Fruit fly (Drosophila melanogaster): Measurements from ENCODE around the gene CG5715.
A peak's percentile ranks its signal among the peaks of the same experiment; 100 is the strongest.

CG5715 gene

DNA sequence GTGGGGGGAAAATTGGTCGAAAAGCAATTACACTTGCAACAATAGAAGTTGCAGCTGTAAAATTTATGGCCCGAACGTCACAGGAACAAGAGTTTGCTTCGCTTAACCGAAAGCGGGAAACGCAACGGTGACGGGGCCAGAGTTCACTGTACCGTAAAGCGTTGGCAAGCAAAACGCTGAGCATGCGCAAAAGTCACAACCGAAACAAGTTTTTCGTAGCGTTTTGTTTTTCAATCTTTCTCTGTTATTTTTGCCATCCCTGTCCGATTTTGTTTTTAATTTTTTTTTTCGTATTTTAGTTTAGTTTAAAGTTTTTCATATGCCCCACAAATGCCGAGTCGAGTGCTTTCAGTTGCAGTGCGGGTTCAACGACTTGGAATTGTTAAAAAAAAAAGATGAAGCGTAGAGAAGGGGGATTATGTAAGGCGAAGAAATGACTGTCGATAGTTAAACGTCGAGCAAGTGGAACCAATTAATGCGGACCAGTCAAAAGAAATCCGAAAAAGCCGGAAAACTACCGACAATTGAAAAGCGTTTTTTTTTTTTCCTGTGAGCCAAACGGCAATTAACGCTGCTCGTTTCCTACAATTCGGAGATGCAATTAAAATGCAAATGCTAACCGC lies 26.5 kb downstream of the CG5715 start:
- no peak for TF ChIP-seq CG10348 (GFP tag; IDR thresholded peaks at IDR 0.05)
- no peak for TF ChIP-seq CG8159 (tag; optimal IDR thresholded peaks at IDR 0.05)
- TF ChIP-seq gl (tag; optimal IDR thresholded peaks at IDR 0.05): no peak
- no peak for TF ChIP-seq Snoo (tag; optimal IDR thresholded peaks at IDR 0.05)
- TF ChIP-seq CG13204 (GFP tag; optimal IDR thresholded peaks at IDR 0.05): no peak
- TF ChIP-seq EcR (GFP tag; optimal IDR thresholded peaks at IDR 0.05): peak; percentile 82

DNA sequence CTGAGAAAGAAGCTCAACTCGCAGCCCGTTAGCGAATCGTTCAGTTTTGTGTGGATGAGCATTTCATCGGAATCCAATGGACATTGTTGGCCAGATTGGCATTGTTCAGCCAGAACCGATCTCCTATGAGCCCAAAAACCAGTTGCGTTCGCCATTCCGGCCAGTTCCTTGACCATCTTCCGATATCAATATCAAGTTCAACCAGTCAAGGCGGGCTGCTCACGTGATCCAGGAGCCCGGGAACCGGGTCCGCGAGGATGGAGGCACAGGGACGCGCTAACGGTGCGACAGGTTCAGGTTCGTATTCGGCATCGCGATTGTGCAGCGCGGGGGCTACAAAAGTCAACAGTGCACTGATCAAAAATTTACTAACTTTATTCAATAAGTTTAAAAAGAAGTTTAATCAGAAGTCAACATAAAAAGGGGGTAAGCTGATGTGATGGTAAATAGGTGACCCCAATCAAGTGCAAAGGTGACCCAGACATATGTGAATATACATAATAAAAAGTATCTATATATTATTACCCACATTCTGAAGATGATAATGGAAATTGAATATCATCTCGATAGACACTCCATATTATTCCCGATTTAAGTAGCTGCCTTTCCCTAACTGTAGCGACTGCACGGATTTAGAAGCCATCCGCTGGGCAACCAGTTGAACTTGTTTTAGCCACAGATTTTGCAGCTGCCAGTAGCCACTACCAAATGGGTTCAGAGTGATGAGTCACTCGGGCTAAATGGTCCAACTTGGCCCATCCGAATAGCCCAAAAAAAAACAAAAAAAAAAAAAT lies 27.2 kb downstream of the CG5715 start:
- TF ChIP-seq EcR (GFP tag; optimal IDR thresholded peaks at IDR 0.05): peak; percentile 97
- peak; percentile 88 for TF ChIP-seq Pif1B (GFP tag; optimal IDR thresholded peaks at IDR 0.05)
- no peak; the same call in none of the 2 replicates for TF ChIP-seq Ets98B (GFP tag; IDR thresholded peaks at IDR 0.05)
- peak; percentile 84 for TF ChIP-seq CG13204 (GFP tag; optimal IDR thresholded peaks at IDR 0.05)
- TF ChIP-seq CG4496 (GFP tag; IDR thresholded peaks at IDR 0.05): peak; percentile 71
- TF ChIP-seq CG9948 (tag; optimal IDR thresholded peaks at IDR 0.05): peak; percentile 88
- TF ChIP-seq gl (tag; optimal IDR thresholded peaks at IDR 0.05): peak; percentile 68
- TF ChIP-seq CG10348 (GFP tag; IDR thresholded peaks at IDR 0.05): no peak
- peak; percentile 66 for TF ChIP-seq D1 (tag; optimal IDR thresholded peaks at IDR 0.05)
- TF ChIP-seq CG8301 (tag; optimal IDR thresholded peaks at IDR 0.05): peak; percentile 83
- TF ChIP-seq CG32121 (GFP tag; IDR thresholded peaks at IDR 0.05): peak; percentile 51
- TF ChIP-seq Pif1A (GFP tag; optimal IDR thresholded peaks at IDR 0.05): peak; percentile 86
- TF ChIP-seq Snoo (tag; optimal IDR thresholded peaks at IDR 0.05): peak; percentile 80
- TF ChIP-seq CG12605 (GFP tag; IDR thresholded peaks at IDR 0.05): peak; percentile 60
- TF ChIP-seq CG34367 (tag; optimal IDR thresholded peaks at IDR 0.05): peak; percentile 85
- TF ChIP-seq CG15710 (tag; optimal IDR thresholded peaks at IDR 0.05): peak; percentile 93
- peak; percentile 40; the same call in 1 of the 2 replicates for TF ChIP-seq rn (GFP tag; IDR thresholded peaks at IDR 0.05)
- TF ChIP-seq CG14655 (GFP tag; optimal IDR thresholded peaks at IDR 0.05): peak; percentile 91
- TF ChIP-seq fd96Ca (GFP tag; IDR thresholded peaks at IDR 0.05): peak; percentile 83
- TF ChIP-seq CG8159 (tag; optimal IDR thresholded peaks at IDR 0.05): peak; percentile 93
- TF ChIP-seq CG17806 (tag; optimal IDR thresholded peaks at IDR 0.05): peak; percentile 85

DNA sequence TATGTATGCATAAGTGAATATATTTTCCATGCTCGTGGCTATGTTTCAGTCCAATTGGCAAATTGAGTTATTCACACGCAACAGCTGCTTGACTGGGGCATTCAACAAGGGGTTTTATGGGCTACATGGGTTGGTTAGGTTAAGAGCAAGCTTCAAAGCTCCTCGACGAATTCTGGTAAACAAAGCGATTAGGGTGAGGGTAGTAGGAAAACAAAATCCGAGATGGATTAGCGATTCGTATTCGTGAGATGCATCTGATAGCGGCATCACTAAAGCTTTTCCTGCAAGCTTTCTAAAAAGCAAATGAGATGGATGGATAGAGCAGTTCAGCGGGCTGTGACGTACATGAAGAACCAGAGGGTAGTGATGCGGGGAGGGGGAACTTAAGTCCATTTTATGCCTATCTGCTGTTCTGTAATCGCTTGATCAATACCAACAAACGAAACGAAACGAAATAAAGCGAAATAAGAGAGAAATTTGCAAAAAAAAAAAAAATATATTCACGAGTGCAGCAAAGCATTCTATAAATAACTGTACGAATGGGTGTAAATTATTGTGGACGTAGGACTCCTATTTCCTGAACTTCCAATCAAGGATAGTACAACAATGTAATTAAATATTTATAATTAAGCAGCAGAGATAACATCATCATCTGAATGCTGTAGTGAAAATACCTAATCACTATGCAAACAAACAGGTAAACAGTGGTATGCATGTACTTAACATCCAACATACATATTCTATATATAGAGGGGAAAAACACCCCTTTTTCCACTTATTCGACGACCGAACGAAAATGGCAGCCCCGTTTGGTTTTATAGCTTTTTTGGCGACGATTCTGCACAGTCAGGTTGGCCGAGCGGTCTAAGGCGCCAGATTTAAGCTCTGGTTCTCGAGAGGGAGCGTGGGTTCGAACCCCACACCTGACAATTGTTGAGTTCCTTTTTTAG lies 29.5 kb downstream of the CG5715 start:
- TF ChIP-seq CG12605 (GFP tag; IDR thresholded peaks at IDR 0.05): no peak
- TF ChIP-seq Ets98B (GFP tag; IDR thresholded peaks at IDR 0.05): no peak
- TF ChIP-seq CG10348 (GFP tag; IDR thresholded peaks at IDR 0.05): no peak
- no peak for TF ChIP-seq gl (tag; optimal IDR thresholded peaks at IDR 0.05)
- TF ChIP-seq Pif1B (GFP tag; optimal IDR thresholded peaks at IDR 0.05): peak; percentile 3
- 0 out of 2 replicates have a peak, but pooled peaks have one; percentile 8 for TF ChIP-seq CG32121 (GFP tag; IDR thresholded peaks at IDR 0.05)

DNA sequence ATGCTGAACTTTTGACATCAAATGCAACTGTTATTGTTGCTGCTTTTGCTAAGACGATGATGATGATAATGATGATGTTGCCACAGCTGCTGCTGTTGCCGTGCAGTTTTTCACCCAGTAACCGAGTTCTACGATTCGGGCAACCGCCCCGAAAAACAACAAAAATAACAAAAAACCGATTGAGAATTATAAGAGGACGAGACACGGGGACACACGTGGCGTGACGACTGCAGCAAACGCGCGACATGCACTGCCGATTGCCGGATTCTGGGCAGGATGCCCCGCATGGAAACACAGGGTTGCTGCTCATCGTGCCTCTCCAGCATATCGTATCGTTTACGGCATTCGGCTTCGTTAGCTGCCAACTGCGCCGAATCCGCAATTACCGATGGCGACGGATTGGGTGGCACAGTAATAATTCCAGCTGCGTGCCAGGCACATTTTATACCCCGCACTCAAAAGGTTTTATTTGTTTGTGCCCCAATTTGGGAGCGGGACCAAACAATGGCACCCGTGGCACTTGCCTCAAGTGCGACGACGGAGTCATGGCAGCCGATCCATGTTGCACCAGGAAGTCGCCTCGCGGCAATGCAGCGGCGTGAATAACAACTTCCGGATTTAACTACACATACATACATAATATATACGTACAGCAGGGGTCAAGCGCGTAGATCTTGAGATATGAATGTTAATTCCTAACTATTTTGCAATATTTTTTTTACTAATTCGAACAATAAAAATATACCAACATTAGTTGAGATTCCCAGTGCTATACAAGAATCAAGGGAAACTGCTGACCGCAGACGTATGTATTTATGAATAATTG lies 30.4 kb downstream of the CG5715 start:
- TF ChIP-seq D1 (tag; optimal IDR thresholded peaks at IDR 0.05): no peak
- TF ChIP-seq Ets98B (GFP tag; IDR thresholded peaks at IDR 0.05): 0 out of 2 replicates have a peak, but pooled peaks have one; percentile 5
- peak; percentile 20 for TF ChIP-seq CG8301 (tag; optimal IDR thresholded peaks at IDR 0.05)
- TF ChIP-seq CG13204 (GFP tag; optimal IDR thresholded peaks at IDR 0.05): no peak
- TF ChIP-seq fd96Ca (GFP tag; IDR thresholded peaks at IDR 0.05): peak; percentile 13; the same call in 1 of the 3 replicates
- 0 out of 3 replicates have a peak, but pooled peaks have one; percentile 6 for TF ChIP-seq CG4496 (GFP tag; IDR thresholded peaks at IDR 0.05)
- TF ChIP-seq CG15710 (tag; optimal IDR thresholded peaks at IDR 0.05): no peak
- TF ChIP-seq CG9948 (tag; optimal IDR thresholded peaks at IDR 0.05): peak; percentile 17
- TF ChIP-seq Snoo (tag; optimal IDR thresholded peaks at IDR 0.05): no peak
- TF ChIP-seq CG14655 (GFP tag; optimal IDR thresholded peaks at IDR 0.05): peak; percentile 30
- TF ChIP-seq CG17806 (tag; optimal IDR thresholded peaks at IDR 0.05): no peak
- peak; percentile 49 for TF ChIP-seq Pif1A (GFP tag; optimal IDR thresholded peaks at IDR 0.05)
- peak; percentile 46 for TF ChIP-seq CG8159 (tag; optimal IDR thresholded peaks at IDR 0.05)
- no peak for TF ChIP-seq gl (tag; optimal IDR thresholded peaks at IDR 0.05)

DNA sequence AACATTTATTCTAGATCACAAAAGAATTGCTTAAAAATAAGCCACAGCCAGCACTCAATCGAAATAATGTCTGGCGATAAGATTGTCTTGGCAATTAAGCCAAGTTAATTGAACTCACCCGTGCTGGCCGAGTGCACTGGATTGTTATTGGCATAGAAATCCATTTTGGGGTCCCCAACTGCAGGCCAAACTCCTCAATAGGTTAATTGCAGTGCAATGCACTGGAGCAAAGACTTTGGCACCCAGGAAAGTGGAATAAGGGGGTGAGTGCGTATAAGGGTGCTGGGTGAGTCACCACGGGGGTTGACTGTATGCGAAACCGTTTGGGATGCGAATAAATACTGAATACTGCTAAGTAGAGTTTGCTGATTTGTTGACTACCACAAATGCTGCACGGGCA lies 31.3 kb downstream of the CG5715 start:
- TF ChIP-seq CG8159 (tag; optimal IDR thresholded peaks at IDR 0.05): no peak
- TF ChIP-seq gl (tag; optimal IDR thresholded peaks at IDR 0.05): no peak
- TF ChIP-seq CG17806 (tag; optimal IDR thresholded peaks at IDR 0.05): no peak
- TF ChIP-seq CG34367 (tag; optimal IDR thresholded peaks at IDR 0.05): no peak
- no peak for TF ChIP-seq CG10348 (GFP tag; IDR thresholded peaks at IDR 0.05)
- TF ChIP-seq rn (GFP tag; IDR thresholded peaks at IDR 0.05): no peak
- no peak for TF ChIP-seq CG15710 (tag; optimal IDR thresholded peaks at IDR 0.05)
- no peak for TF ChIP-seq CG32121 (GFP tag; IDR thresholded peaks at IDR 0.05)
- TF ChIP-seq Snoo (tag; optimal IDR thresholded peaks at IDR 0.05): no peak
- TF ChIP-seq EcR (GFP tag; optimal IDR thresholded peaks at IDR 0.05): no peak
- no peak for TF ChIP-seq Pif1A (GFP tag; optimal IDR thresholded peaks at IDR 0.05)
- TF ChIP-seq Ets98B (GFP tag; IDR thresholded peaks at IDR 0.05): no peak
- no peak for TF ChIP-seq Pif1B (GFP tag; optimal IDR thresholded peaks at IDR 0.05)
- TF ChIP-seq D1 (tag; optimal IDR thresholded peaks at IDR 0.05): no peak
- no peak for TF ChIP-seq CG9948 (tag; optimal IDR thresholded peaks at IDR 0.05)
- TF ChIP-seq CG12605 (GFP tag; IDR thresholded peaks at IDR 0.05): no peak
- TF ChIP-seq CG14655 (GFP tag; optimal IDR thresholded peaks at IDR 0.05): no peak
- no peak for TF ChIP-seq CG8301 (tag; optimal IDR thresholded peaks at IDR 0.05)
- no peak for TF ChIP-seq CG13204 (GFP tag; optimal IDR thresholded peaks at IDR 0.05)
